Fruit fly (Drosophila melanogaster) whole organism, embryonic: Measurements from ENCODE around the gene Pat1.

ENCODE experiments used
- CG17361 ChIP-seq: fragments of 200-800 bp; sonication (Bioruptor generic); IDR thresholded peaks from 3 replicates; pipeline ENCODE4 v1.3.6; 2022; ENCODE audit warnings: missing biosample characterization, missing genetic modification characterization
- CG17802 ChIP-seq: fragments of 200-800 bp; sonication (Bioruptor generic); optimal IDR thresholded peaks from 2 replicates; lab custom pipeline; 2018; ENCODE audit warnings: missing biosample characterization, mild to moderate bottlenecking, missing genetic modification characterization, moderate library complexity
- CG34224 ChIP-seq: fragments of 200-800 bp; sonication (Bioruptor generic); IDR thresholded peaks from 3 replicates; pipeline ENCODE4 v1.3.6; 2022; ENCODE audit warnings: missing biosample characterization, missing genetic modification characterization; ENCODE audit not compliant: partially characterized antibody
- CG3726 ChIP-seq: fragments of 200-800 bp; sonication (Bioruptor generic); IDR thresholded peaks from 3 replicates; pipeline ENCODE4, ENCODE4 v1.3.6; 2022; ENCODE audit warnings: missing biosample characterization, missing genetic modification characterization
- CG6175 ChIP-seq: fragments of 200-800 bp; sonication (Bioruptor generic); IDR thresholded peaks from 3 replicates; pipeline ENCODE4 v1.3.6; 2022; ENCODE audit warnings: missing biosample characterization, missing genetic modification characterization
- CG6254 ChIP-seq: fragments of 200-800 bp; sonication (Bioruptor generic); optimal IDR thresholded peaks from 3 replicates; lab custom pipeline; 2017; ENCODE audit warnings: mild to moderate bottlenecking, missing biosample characterization, missing genetic modification reagents, missing genetic modification characterization
- bowl ChIP-seq: fragments of 200-800 bp; sonication (Bioruptor generic); IDR thresholded peaks from 2 replicates; pipeline ENCODE4 v1.3.6; 2022; ENCODE audit warnings: missing biosample characterization, missing genetic modification characterization

DNA sequence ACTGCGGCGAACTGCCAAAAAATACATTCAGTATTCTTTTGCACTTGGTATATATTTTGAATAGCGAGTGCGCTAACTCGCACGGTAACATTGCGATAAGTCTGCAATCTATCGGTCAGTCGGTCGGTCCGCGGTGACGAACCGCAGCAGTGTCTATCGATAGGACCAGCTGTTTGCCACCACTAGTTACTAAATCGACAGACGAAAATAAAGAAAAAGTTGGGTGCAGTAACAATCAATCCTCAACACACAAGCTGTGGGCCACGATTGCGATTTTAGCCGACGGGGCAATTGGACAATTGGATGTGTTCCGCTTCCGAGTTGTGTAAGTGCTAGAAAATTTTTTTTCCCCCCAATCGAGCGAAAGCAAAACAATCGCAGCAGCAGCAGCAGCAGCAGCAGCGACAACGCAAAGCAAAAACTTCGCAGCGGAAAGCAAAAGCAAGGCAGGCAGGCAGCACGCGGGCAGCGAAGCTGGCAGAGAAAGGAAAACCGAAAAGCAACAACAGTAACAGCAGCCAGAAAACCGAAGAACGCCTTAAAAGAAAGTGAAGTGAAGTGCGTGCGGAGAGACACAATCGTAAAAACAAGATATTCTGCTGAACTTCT lies at the start of gene Pat1:
- no peak for TF ChIP-seq bowl (GFP tag; lab: Robert Waterston, UW)
- TF ChIP-seq CG3726 (GFP tag; lab: Robert Waterston, UW) = no peak
- TF ChIP-seq CG17361 = no peak
- TF ChIP-seq CG17802 = no peak
- no peak for TF ChIP-seq CG6254
- TF ChIP-seq CG34224 (GFP tag; lab: Robert Waterston, UW) = peak; percentile 78
- TF ChIP-seq CG6175 = no peak
